Worm (Caenorhabditis elegans) whole organism, midembryonic: ENCODE results near the gene R11E3.2.

Experiments
- T22C8.4 ChIP-seq: fragments of 200-800 bp; sonication (Bioruptor generic); IDR thresholded peaks from 2 replicates; pipeline ENCODE4 v1.3.6; 2022; ENCODE audit warnings: missing genetic modification characterization, missing compliant biosample characterization
- cog-1 ChIP-seq: sonication (generic microtip); optimal IDR thresholded peaks from 2 replicates; lab custom pipeline; 2016; ENCODE audit warnings: missing genetic modification characterization, missing compliant biosample characterization
- flt-1 ChIP-seq: fragments of 200-800 bp; sonication (Bioruptor generic); IDR thresholded peaks from 2 replicates; pipeline ENCODE4 v1.3.6; 2022; ENCODE audit warnings: missing genetic modification characterization, missing compliant biosample characterization
- klf-2 ChIP-seq: fragments of 200-800 bp; sonication (Bioruptor generic); conservative IDR thresholded peaks from 2 replicates; pipeline ENCODE4 v1.3.6; 2022; ENCODE audit warnings: missing genetic modification reagents, missing genetic modification characterization, missing compliant biosample characterization
- med-1 ChIP-seq: sonication (generic microtip); optimal IDR thresholded peaks from 2 replicates; lab custom pipeline; 2017; ENCODE audit warnings: missing genetic modification characterization, mild to moderate bottlenecking, missing compliant biosample characterization, antibody characterized with exemption, missing genetic modification reagents; ENCODE audit not compliant: insufficient read depth
- ref-1 ChIP-seq: fragments of 200-800 bp; sonication (Bioruptor generic); conservative IDR thresholded peaks from 2 replicates; pipeline ENCODE4 v1.3.6; 2022; ENCODE audit warnings: missing genetic modification reagents, missing genetic modification characterization, missing compliant biosample characterization
- tab-1 ChIP-seq: fragments of 200-800 bp; sonication (Bioruptor generic); IDR thresholded peaks from 2 replicates; pipeline ENCODE4 v1.3.6; 2022; ENCODE audit warnings: missing genetic modification characterization, missing compliant biosample characterization
- ztf-23 ChIP-seq: fragments of 200-800 bp; sonication (Bioruptor generic); IDR thresholded peaks from 2 replicates; pipeline ENCODE4 v1.3.6; 2022; ENCODE audit warnings: missing genetic modification reagents, missing genetic modification characterization, missing compliant biosample characterization
- ztf-29 ChIP-seq: fragments of 200-800 bp; sonication (Bioruptor generic); IDR thresholded peaks from 2 replicates; pipeline ENCODE4 v1.3.6; 2022; ENCODE audit warnings: missing genetic modification reagents, missing genetic modification characterization, missing compliant biosample characterization

The R11E3.2 gene

DNA sequence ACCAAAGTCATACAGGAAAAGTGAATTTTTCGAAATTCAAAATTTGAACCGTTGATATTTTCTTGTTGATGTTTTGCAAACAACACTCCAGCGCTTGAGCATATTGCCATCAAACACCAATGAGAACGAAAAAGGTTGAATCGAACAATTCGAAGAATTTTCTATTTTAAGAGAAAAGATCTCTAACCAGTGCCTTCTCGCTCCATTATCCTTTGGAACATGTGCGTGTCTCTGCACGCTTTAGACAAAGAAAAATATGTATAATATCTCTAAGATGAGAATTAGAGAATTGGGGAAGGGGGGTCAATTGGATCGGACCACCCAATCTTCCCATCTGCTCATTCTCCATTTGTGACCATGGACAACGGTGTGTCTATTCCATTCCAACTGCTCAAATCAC is 8.0 kb upstream of the R11E3.2 start, which contains the start of gene Y17G9B.2:
Y17G9B.2 (plus strand) TSS at position 301 of the 400 bp plus-strand sequence.
- TF ChIP-seq ztf-29 = no peak
- no peak for TF ChIP-seq ztf-23

DNA sequence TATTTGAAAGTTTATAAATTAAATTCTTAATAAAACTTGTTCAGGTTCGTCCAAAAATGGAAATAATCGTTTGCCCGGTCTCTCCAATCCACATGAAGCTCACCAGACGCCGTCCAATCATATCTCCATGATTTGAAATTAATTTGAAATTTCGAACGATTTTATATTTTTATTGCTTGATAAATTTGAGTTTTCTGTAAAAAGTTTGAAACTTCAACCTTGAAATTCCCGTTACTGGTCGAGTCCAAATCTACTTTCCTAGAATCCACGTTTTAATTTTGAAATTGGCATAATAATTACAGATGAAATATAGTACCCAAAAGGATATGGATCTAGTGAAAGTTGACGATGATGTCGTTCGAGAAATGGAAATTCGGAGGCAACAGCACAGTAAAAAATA is 7.5 kb upstream of the R11E3.2 start, which contains the start of gene npp-26:
npp-26 (plus strand) TSS at position 301 of the 400 bp plus-strand sequence.
- TF ChIP-seq klf-2 (GFP tag; lab: Robert Waterston, UW) (no peak), med-1 (GFP tag; lab: Kevin White, UChicago) (no peak), ztf-29 (no peak), ref-1 (GFP tag; lab: Robert Waterston, UW) (no peak), cog-1 (no peak), flt-1 (no peak), ztf-23 (no peak), T22C8.4 (no peak), tab-1 (GFP tag; lab: Robert Waterston, UW) (no peak)

DNA sequence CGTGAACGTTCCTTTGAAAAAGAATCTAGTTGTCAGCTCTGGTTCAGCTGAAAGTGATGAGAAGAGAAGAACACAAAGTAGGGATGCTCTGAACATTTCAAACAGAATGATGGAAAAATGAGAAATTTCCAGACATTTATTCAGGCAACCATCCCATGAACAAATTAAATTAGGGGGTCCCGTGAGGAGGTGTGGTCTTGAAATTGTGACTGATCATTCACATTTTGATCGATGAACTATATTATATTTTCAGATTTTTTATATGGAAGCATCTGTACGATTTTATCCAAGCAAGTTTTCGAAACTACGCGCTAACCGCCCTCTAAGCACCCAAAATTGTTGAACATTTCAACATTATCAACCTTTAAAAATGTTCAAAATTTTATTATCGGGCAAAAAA is 4.1 kb downstream of the R11E3.2 start, which contains the start of gene R11E3.19:
R11E3.19 (minus strand) TSS at position 101 of the 400 bp plus-strand sequence.
- TF ChIP-seq med-1 (GFP tag; lab: Kevin White, UChicago) (no peak), flt-1 (no peak), ref-1 (GFP tag; lab: Robert Waterston, UW) (no peak), klf-2 (GFP tag; lab: Robert Waterston, UW) (no peak), tab-1 (GFP tag; lab: Robert Waterston, UW) (no peak), T22C8.4 (no peak), ztf-29 (no peak), cog-1 (no peak), ztf-23 (no peak)

DNA sequence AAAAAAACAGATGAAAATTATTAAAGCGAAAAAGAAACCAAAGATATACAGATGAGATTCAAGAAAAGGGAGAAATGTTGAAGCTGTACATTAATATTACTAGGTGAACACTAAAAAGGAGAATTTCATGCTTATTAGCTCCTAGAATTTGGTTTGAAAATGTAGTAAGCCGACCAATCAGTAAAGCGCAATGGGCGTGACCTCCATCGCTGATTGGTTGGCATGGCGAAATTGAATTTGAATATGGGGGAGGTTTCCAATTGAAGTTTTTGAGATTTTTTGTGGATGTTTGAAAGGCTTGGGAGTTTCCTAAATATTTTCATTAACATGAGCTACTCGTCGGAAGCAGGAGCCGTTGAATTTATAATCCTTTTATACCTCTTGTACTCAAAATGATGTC is 4.6 kb downstream of the R11E3.2 start:
- TF ChIP-seq flt-1 = no peak
- TF ChIP-seq ref-1 (GFP tag; lab: Robert Waterston, UW) = no peak

DNA sequence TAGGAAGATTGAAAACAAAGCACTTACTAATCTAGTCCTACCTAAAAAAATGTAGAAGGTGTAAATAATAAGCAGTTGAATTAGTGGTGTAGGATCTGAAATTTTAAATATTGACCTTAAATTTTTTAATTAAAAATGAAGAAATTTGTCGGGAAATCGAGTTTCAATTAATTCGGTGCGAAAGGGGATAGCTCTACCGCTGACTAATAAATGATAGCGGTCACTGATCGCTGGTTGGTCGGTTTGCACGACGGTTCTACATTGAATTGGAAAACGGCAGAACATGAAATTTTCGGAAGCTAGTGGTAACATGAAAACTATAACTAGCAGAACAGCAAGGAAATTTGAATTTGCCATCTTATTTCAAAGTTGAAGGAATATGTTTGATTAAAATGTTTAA is 8.2 kb downstream of the R11E3.2 start, which contains the start of gene set-15:
set-15 (minus strand) TSS at position 101 of the 400 bp plus-strand sequence.
- TF ChIP-seq T22C8.4 (no peak), flt-1 (no peak), klf-2 (GFP tag; lab: Robert Waterston, UW) (no peak), cog-1 (no peak), ztf-29 (no peak), med-1 (GFP tag; lab: Kevin White, UChicago) (no peak), tab-1 (GFP tag; lab: Robert Waterston, UW) (no peak), ztf-23 (no peak), ref-1 (GFP tag; lab: Robert Waterston, UW) (no peak)

DNA sequence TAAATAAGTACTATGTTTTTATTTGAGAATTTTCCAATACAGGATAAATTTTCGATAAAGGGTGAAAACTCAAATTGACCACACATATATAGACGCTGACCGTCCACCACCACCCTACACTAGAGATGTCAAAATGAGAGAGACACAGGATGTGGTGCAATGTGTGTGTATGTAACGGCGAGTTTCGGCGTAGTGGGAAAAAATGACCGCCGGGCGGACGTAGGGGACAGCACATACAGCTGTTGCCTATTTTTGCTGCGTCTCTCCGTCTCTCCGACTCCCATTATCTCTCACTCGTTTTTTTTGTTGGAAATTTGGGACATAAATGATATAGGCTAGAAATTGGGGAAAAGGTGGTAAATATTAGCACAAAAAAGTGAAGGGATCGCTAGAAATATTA is 9.2 kb downstream of the R11E3.2 start:
- TF ChIP-seq tab-1 (GFP tag; lab: Robert Waterston, UW) (no peak), cog-1 (no peak), T22C8.4 (no peak), ref-1 (GFP tag; lab: Robert Waterston, UW) (no peak), klf-2 (GFP tag; lab: Robert Waterston, UW) (no peak), ztf-23 (no peak), med-1 (GFP tag; lab: Kevin White, UChicago) (no peak), ztf-29 (no peak), flt-1 (no peak)

DNA sequence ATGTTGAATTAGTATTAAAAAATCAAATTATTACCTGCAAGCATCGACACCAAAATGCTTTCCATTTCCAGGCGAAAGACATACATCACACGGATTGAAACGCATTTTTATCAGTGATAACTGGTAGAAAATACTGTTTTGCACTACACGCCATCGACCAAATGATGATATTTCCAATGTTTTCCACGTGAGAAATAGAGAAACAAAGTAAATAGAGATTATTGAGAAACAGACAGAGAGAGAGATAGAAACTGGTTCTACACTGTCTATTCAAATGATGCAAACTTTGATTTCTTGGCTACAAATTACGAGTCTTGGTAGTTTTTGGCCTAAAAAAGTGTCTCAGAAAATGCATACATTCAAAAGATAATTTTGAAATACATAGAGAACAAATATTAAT is 16.4 kb downstream of the R11E3.2 start, which contains the start of gene nhr-104:
nhr-104 (minus strand) TSS at position 361 of the 400 bp plus-strand sequence.
- TF ChIP-seq tab-1 (GFP tag; lab: Robert Waterston, UW) (no peak), klf-2 (GFP tag; lab: Robert Waterston, UW) (no peak), med-1 (GFP tag; lab: Kevin White, UChicago) (no peak), T22C8.4 (no peak), cog-1 (no peak), ztf-29 (no peak), ztf-23 (no peak), ref-1 (GFP tag; lab: Robert Waterston, UW) (no peak), flt-1 (no peak)

DNA sequence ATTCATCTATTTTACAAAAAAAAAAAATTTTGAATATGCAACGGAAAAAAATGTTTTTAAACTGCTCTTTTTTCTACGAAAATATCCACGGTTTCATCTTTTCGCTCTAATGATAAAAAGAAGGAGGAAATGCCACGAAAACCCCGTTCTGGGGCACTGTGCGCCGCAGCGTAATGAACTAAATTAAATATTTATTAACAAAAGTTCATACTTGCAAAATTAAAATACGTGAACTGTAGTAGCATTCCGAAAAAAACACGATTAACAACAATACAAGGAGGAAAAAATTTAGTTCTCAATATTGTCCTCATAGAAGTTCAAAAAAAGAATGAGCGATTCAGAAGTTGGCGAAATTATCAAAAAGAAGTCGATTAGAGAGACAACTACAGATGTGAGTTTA is 17.6 kb downstream of the R11E3.2 start, which contains the start of gene R11E3.1:
R11E3.1 (plus strand) TSS at position 301 of the 400 bp plus-strand sequence.
- TF ChIP-seq ztf-23 (no peak), ref-1 (GFP tag; lab: Robert Waterston, UW) (no peak), T22C8.4 (no peak), cog-1 (no peak), klf-2 (GFP tag; lab: Robert Waterston, UW) (no peak), med-1 (GFP tag; lab: Kevin White, UChicago) (no peak), flt-1 (no peak), ztf-29 (no peak), tab-1 (GFP tag; lab: Robert Waterston, UW) (no peak)

DNA sequence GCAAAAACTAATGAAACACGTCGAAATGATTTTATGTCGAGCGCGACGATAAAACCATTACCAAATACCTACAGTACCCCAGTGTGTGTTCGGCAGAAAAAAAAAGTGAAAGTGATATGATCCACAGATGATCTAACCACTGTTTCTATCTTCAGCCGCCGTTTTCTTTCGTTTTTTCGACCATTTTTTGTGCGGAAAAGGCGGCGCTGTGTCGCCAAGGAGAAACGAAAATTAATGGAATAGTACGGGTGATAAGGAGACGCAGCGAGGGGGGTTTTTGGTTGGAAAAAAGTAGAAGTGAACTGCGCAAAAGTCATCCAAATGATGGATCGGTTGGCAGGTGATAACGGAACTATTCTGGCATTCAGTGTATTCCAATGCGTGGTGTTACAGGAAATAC is 23.2 kb downstream of the R11E3.2 start:
- TF ChIP-seq tab-1 (GFP tag; lab: Robert Waterston, UW) (no peak), ref-1 (GFP tag; lab: Robert Waterston, UW) (no peak), ztf-23 (no peak), klf-2 (GFP tag; lab: Robert Waterston, UW) (no peak), med-1 (GFP tag; lab: Kevin White, UChicago) (no peak), flt-1 (no peak)

DNA sequence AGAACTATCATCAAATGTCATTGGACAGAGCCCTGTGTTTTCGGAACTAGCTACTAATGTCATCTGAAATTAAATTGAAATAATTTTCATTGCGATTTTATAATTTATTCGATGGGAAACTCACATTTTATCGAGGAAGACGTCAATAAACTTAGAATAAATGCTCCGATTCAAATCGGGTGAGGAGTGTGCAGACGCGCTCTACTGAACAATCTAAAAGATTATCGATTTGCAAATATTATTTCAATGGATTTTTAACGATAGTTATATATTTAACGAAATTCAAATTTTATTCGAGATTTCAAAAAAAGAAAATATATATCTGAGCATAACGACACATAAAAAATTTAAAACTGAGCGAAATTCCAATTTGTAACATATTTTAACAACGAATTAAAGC is 27.2 kb downstream of the R11E3.2 start, which contains the start of gene eor-1:
eor-1 (minus strand) TSS at position 65 of the 400 bp plus-strand sequence.
- no peak for TF ChIP-seq cog-1
- TF ChIP-seq T22C8.4 = peak; percentile 85

DNA sequence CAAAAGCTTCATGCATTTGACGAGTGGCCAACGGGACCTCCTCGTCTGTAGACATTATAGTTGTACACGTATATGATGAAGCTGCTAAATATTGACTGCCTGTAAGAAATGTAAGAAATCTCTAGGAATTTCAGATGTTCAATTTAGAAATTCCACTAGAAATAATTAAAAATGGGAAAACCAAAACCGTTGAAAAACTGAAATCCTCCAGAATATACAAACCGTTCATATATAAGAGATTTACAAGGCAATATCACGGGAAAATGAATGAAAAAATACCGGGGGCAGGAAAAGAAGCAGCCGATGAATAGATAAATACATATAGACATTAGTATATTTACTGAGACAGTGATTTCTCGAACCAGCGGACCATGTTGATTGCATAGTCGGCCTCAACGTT is 30.6 kb downstream of the R11E3.2 start, which contains the start of gene dpf-7:
dpf-7 (minus strand) TSS at position 101 of the 400 bp plus-strand sequence.
- TF ChIP-seq cog-1 = no peak
- TF ChIP-seq ref-1 (GFP tag; lab: Robert Waterston, UW) = no peak
- TF ChIP-seq flt-1 = no peak
- TF ChIP-seq ztf-23 = no peak
- no peak for TF ChIP-seq med-1 (GFP tag; lab: Kevin White, UChicago)
- no peak for TF ChIP-seq tab-1 (GFP tag; lab: Robert Waterston, UW)
- no peak for TF ChIP-seq klf-2 (GFP tag; lab: Robert Waterston, UW)
- TF ChIP-seq ztf-29 = no peak
- TF ChIP-seq T22C8.4 = no peak
